Fruit fly (Drosophila melanogaster) whole organism, embryonic: ENCODE measurements around the gene Blos4.

Experiments
- Bgb ChIP-seq: fragments of 200-800 bp; sonication (Bioruptor generic); IDR thresholded peaks from 2 replicates; pipeline ENCODE4 v1.3.6; 2022; ENCODE audit warnings: missing biosample characterization, missing genetic modification characterization; ENCODE audit not compliant: partially characterized antibody
- CG10431 ChIP-seq: fragments of 200-800 bp; sonication (Bioruptor generic); optimal IDR thresholded peaks from 3 replicates; lab custom pipeline; 2018; ENCODE audit warnings: missing biosample characterization, mild to moderate bottlenecking, missing genetic modification characterization
- CG11085 ChIP-seq: fragments of 200-800 bp; sonication (Bioruptor generic); IDR thresholded peaks from 2 replicates; pipeline ENCODE4 v1.3.6; 2022; ENCODE audit warnings: missing biosample characterization, missing genetic modification characterization
- CG11696 ChIP-seq: fragments of 200-800 bp; sonication (Bioruptor generic); IDR thresholded peaks from 2 replicates; pipeline ENCODE4 v1.3.6; 2022; ENCODE audit warnings: missing biosample characterization, missing genetic modification characterization
- CG1832 ChIP-seq: fragments of 200-800 bp; sonication (Bioruptor generic); optimal IDR thresholded peaks from 2 replicates; lab custom pipeline; 2017; ENCODE audit warnings: missing biosample characterization, mild to moderate bottlenecking, missing genetic modification characterization, inconsistent platforms
- CG18476 ChIP-seq: fragments of 200-800 bp; sonication (Bioruptor generic); optimal IDR thresholded peaks from 2 replicates; lab custom pipeline; 2016; ENCODE audit warnings: missing biosample characterization, mild to moderate bottlenecking, missing genetic modification characterization
- CG2199 ChIP-seq: fragments of 200-800 bp; sonication (Bioruptor generic); IDR thresholded peaks from 3 replicates; pipeline ENCODE4 v1.3.6; 2022; ENCODE audit warnings: missing biosample characterization, missing genetic modification characterization
- CG2712 ChIP-seq: fragments of 200-800 bp; optimal IDR thresholded peaks from 3 replicates; lab custom pipeline; 2019; ENCODE audit warnings: missing biosample characterization, mild to moderate bottlenecking, missing genetic modification characterization, moderate library complexity
- CG30020 ChIP-seq: fragments of 200-800 bp; optimal IDR thresholded peaks from 2 replicates; lab custom pipeline; 2019; ENCODE audit warnings: missing biosample characterization, mild to moderate bottlenecking, missing genetic modification characterization, moderate library complexity
- CG31224 ChIP-seq: fragments of 200-800 bp; sonication (Bioruptor generic); IDR thresholded peaks from 2 replicates; pipeline ENCODE4 v1.3.6; 2022; ENCODE audit warnings: missing biosample characterization, missing genetic modification characterization
- CG32532 ChIP-seq: fragments of 200-800 bp; sonication (Bioruptor generic); IDR thresholded peaks from 2 replicates; pipeline ENCODE4 v1.3.6; 2022; ENCODE audit warnings: missing biosample characterization, missing genetic modification characterization
- CG33213 ChIP-seq: fragments of 200-800 bp; sonication (Bioruptor generic); optimal IDR thresholded peaks from 3 replicates; lab custom pipeline; 2016; ENCODE audit warnings: missing biosample characterization, missing genetic modification characterization
- CG4854 ChIP-seq: fragments of 200-800 bp; sonication (Bioruptor generic); optimal IDR thresholded peaks from 2 replicates; lab custom pipeline; 2016; ENCODE audit warnings: missing biosample characterization, missing genetic modification characterization, inconsistent platforms
- CG6272 ChIP-seq: fragments of 200-800 bp; sonication (Bioruptor generic); IDR thresholded peaks from 2 replicates; pipeline ENCODE4 v1.3.6; 2022; ENCODE audit warnings: missing biosample characterization, missing genetic modification characterization
- CG8290 ChIP-seq, 3 experiments: fragments of 200-800 bp; sonication (Bioruptor generic); optimal IDR thresholded peaks; 2 replicates each; lab custom pipeline; 2016 to 2019; ENCODE audit warnings: missing biosample characterization in 3 of 3, missing genetic modification characterization in 3 of 3, mild to moderate bottlenecking in 2 of 3, moderate library complexity in 1 of 3
- CG8388 ChIP-seq: fragments of 200-800 bp; sonication (Bioruptor generic); optimal IDR thresholded peaks from 2 replicates; lab custom pipeline; 2019; ENCODE audit warnings: missing biosample characterization, mild to moderate bottlenecking, missing genetic modification characterization, moderate library complexity
- CG8478 ChIP-seq: fragments of >200 bp; optimal IDR thresholded peaks from 2 replicates; lab custom pipeline; 2018
- CG9215 ChIP-seq: fragments of 200-800 bp; sonication (Bioruptor generic); IDR thresholded peaks from 2 replicates; pipeline ENCODE4 v1.3.6; 2022; ENCODE audit warnings: missing biosample characterization, missing genetic modification characterization
- CG9609 ChIP-seq: fragments of 200-800 bp; sonication (Bioruptor generic); optimal IDR thresholded peaks from 3 replicates; lab custom pipeline; 2016; ENCODE audit warnings: missing biosample characterization, missing genetic modification characterization
- CkIIα-i1 ChIP-seq: fragments of 200-800 bp; sonication (Bioruptor generic); IDR thresholded peaks from 2 replicates; pipeline ENCODE4 v1.3.6; 2022; ENCODE audit warnings: missing biosample characterization, missing genetic modification characterization
- CrebB ChIP-seq: fragments of 200-800 bp; sonication (Bioruptor generic); optimal IDR thresholded peaks from 3 replicates; lab custom pipeline; 2018; ENCODE audit warnings: missing biosample characterization, mild to moderate bottlenecking, missing genetic modification characterization
- D ChIP-seq, 2 experiments: fragments of 200-800 bp in 1 of 2; fragments of >200 bp in 1 of 2; sonication (Bioruptor generic) in 1 of 2; optimal IDR thresholded peaks; 2 replicates in 1 of 2; 3 replicates in 1 of 2; lab custom pipeline; 2017; ENCODE audit warnings: mild to moderate bottlenecking in 1 of 2, missing biosample characterization in 1 of 2, missing genetic modification characterization in 1 of 2, missing genetic modification reagents in 1 of 2
- Dad ChIP-seq: fragments of 200-800 bp; sonication (Bioruptor generic); optimal IDR thresholded peaks from 3 replicates; lab custom pipeline; 2016; ENCODE audit warnings: missing biosample characterization, missing genetic modification characterization
- Drgx ChIP-seq: fragments of 200-800 bp; sonication (Bioruptor generic); IDR thresholded peaks from 2 replicates; pipeline ENCODE4 v1.3.6; 2022; ENCODE audit warnings: missing biosample characterization, missing genetic modification characterization
- E2f2 ChIP-seq: fragments of 200-800 bp; sonication (Bioruptor generic); IDR thresholded peaks from 2 replicates; pipeline ENCODE4 v1.3.6; 2022; ENCODE audit warnings: missing biosample characterization, missing genetic modification characterization
- GATAe ChIP-seq: fragments of 200-800 bp; sonication (Bioruptor generic); conservative IDR thresholded peaks from 2 replicates; pipeline ENCODE4 v1.3.6; 2022; ENCODE audit warnings: missing biosample characterization, missing genetic modification characterization
- H15 ChIP-seq: fragments of 200-800 bp; sonication (Bioruptor generic); IDR thresholded peaks from 3 replicates; pipeline ENCODE4 v1.3.6; 2022; ENCODE audit warnings: missing biosample characterization, missing genetic modification characterization
- Hsf ChIP-seq: fragments of 200-800 bp; sonication (Bioruptor generic); optimal IDR thresholded peaks from 3 replicates; lab custom pipeline; 2016; ENCODE audit warnings: missing biosample characterization, missing genetic modification characterization
- NfI ChIP-seq: fragments of 200-800 bp; sonication (Bioruptor generic); optimal IDR thresholded peaks from 3 replicates; lab custom pipeline; 2018; ENCODE audit warnings: missing biosample characterization, mild to moderate bottlenecking, missing genetic modification characterization, moderate library complexity
- Sox100B ChIP-seq: fragments of 200-800 bp; sonication (Bioruptor generic); optimal IDR thresholded peaks from 3 replicates; lab custom pipeline; 2018; ENCODE audit warnings: missing biosample characterization, mild to moderate bottlenecking, missing genetic modification characterization
- Ssrp ChIP-seq: fragments of 200-800 bp; sonication (Bioruptor generic); optimal IDR thresholded peaks from 2 replicates; lab custom pipeline; 2018; ENCODE audit warnings: missing biosample characterization, mild to moderate bottlenecking, missing genetic modification characterization, moderate library complexity
- YL-1 ChIP-seq: fragments of 200-800 bp; sonication (Bioruptor generic); optimal IDR thresholded peaks from 3 replicates; lab custom pipeline; 2017; ENCODE audit warnings: missing biosample characterization, mild to moderate bottlenecking, missing genetic modification characterization
- crol ChIP-seq: fragments of 200-800 bp; sonication (Bioruptor generic); IDR thresholded peaks from 2 replicates; pipeline ENCODE4 v1.3.6; 2022; ENCODE audit warnings: missing biosample characterization, missing genetic modification characterization
- grau ChIP-seq: fragments of 200-800 bp; optimal IDR thresholded peaks from 3 replicates; lab custom pipeline; 2019; ENCODE audit warnings: missing biosample characterization, mild to moderate bottlenecking, missing genetic modification characterization, moderate library complexity
- jumu ChIP-seq: fragments of 200-800 bp; sonication (Bioruptor generic); optimal IDR thresholded peaks from 3 replicates; lab custom pipeline; 2016; ENCODE audit warnings: missing biosample characterization, missing genetic modification characterization
- ken ChIP-seq: fragments of 200-800 bp; sonication (Bioruptor generic); IDR thresholded peaks from 3 replicates; pipeline ENCODE4 v1.3.6; 2022; ENCODE audit warnings: missing biosample characterization, missing genetic modification characterization
- oc ChIP-seq: fragments of 200-800 bp; sonication (Bioruptor generic); optimal IDR thresholded peaks from 2 replicates; lab custom pipeline; 2018; ENCODE audit warnings: missing biosample characterization, mild to moderate bottlenecking, missing genetic modification characterization, moderate library complexity
- org-1 ChIP-seq: fragments of 200-800 bp; sonication (Bioruptor generic); optimal IDR thresholded peaks from 2 replicates; lab custom pipeline; 2017; ENCODE audit warnings: missing biosample characterization, missing genetic modification characterization
- p53 ChIP-seq: fragments of 200-800 bp; sonication (Bioruptor generic); optimal IDR thresholded peaks from 2 replicates; lab custom pipeline; 2016; ENCODE audit warnings: missing biosample characterization, missing genetic modification characterization
- pfk ChIP-seq: fragments of 200-800 bp; sonication (Bioruptor generic); optimal IDR thresholded peaks from 2 replicates; lab custom pipeline; 2018; ENCODE audit warnings: missing biosample characterization, mild to moderate bottlenecking, missing genetic modification characterization, moderate library complexity
- rib ChIP-seq: fragments of 200-800 bp; sonication (Bioruptor generic); IDR thresholded peaks from 2 replicates; pipeline ENCODE4 v1.3.6; 2022; ENCODE audit warnings: missing biosample characterization, missing genetic modification characterization
- scrt ChIP-seq: fragments of 200-800 bp; sonication (Bioruptor generic); optimal IDR thresholded peaks from 2 replicates; lab custom pipeline; 2018; ENCODE audit warnings: missing biosample characterization, mild to moderate bottlenecking, missing genetic modification characterization, moderate library complexity
- sens ChIP-seq: fragments of 200-800 bp; sonication (Bioruptor generic); peaks from one replicate; lab custom pipeline; 2016; ENCODE audit warnings: missing biosample characterization, missing genetic modification characterization
- sim ChIP-seq: fragments of 200-800 bp; sonication (Bioruptor generic); IDR thresholded peaks from 2 replicates; pipeline ENCODE4 v1.3.6; 2022; ENCODE audit warnings: missing biosample characterization, missing genetic modification characterization
- stc ChIP-seq: fragments of 200-800 bp; sonication (Bioruptor generic); IDR thresholded peaks from 2 replicates; pipeline ENCODE4 v1.3.6; 2022; ENCODE audit warnings: missing biosample characterization, missing genetic modification characterization
- tio ChIP-seq: fragments of 200-800 bp; sonication (Bioruptor generic); optimal IDR thresholded peaks from 2 replicates; lab custom pipeline; 2017; ENCODE audit warnings: missing biosample characterization, missing genetic modification characterization, inconsistent platforms
- vvl ChIP-seq: fragments of 200-800 bp; sonication (Bioruptor generic); IDR thresholded peaks from 2 replicates; pipeline ENCODE4 v1.3.6; 2022; ENCODE audit warnings: missing biosample characterization, missing genetic modification characterization

Gene Blos4

dm6 chr3L:10843685-10844084 is 35.2 kb upstream of the Blos4 start (continued):
- no peak for TF ChIP-seq CG4854 (GFP tag; lab: Kevin White, UChicago)
- TF ChIP-seq CG11696: no peak
- TF ChIP-seq CG6272 (GFP tag; lab: Robert Waterston, UW): no peak
- no peak for TF ChIP-seq GATAe (GFP tag; lab: Robert Waterston, UW)
- no peak for TF ChIP-seq CG8388 (GFP tag; lab: Kevin White, UChicago)
- TF ChIP-seq CG8290 (GFP tag; optimal IDR thresholded peaks at IDR 0.05; lab: Kevin White, UChicago): no peak
- no peak for TF ChIP-seq CG8290 (tag; optimal IDR thresholded peaks at IDR 0.05; lab: Kevin White, UChicago)
- TF ChIP-seq rib: 0 out of 2 replicates have a peak, but pooled peaks have one; percentile 29
- peak; percentile 60; the same call in 2 of the 3 replicates for TF ChIP-seq CG2199 (GFP tag; lab: Robert Waterston, UW)
- no peak for TF ChIP-seq Sox100B (GFP tag; lab: Kevin White, UChicago)
- TF ChIP-seq pfk (GFP tag; lab: Kevin White, UChicago): no peak
- TF ChIP-seq CG8478: no peak

- no peak for TF ChIP-seq CG1832
- peak; percentile 45 for TF ChIP-seq org-1
- TF ChIP-seq CG11085 (GFP tag; lab: Robert Waterston, UW): no peak
- peak; percentile 67 for TF ChIP-seq Ssrp (tag; lab: Kevin White, UChicago)
- no peak for TF ChIP-seq p53
- no peak for TF ChIP-seq sim (GFP tag; lab: Robert Waterston, UW)
- no peak for TF ChIP-seq stc (GFP tag; lab: Robert Waterston, UW)
- TF ChIP-seq CG18476: no peak
- peak; percentile 47 for TF ChIP-seq jumu
- TF ChIP-seq CG9215 (GFP tag; lab: Robert Waterston, UW): no peak
- no peak for TF ChIP-seq rib
- TF ChIP-seq vvl (GFP tag; lab: Robert Waterston, UW): no peak
- no peak for TF ChIP-seq CG11696
- no peak for TF ChIP-seq Bgb (GFP tag; lab: Robert Waterston, UW)
- peak; percentile 58 for TF ChIP-seq tio (GFP tag; lab: Kevin White, UChicago)
- no peak for TF ChIP-seq YL-1 (GFP tag; lab: Kevin White, UChicago)
- no peak for TF ChIP-seq CG30020 (tag; lab: Kevin White, UChicago)
- TF ChIP-seq CrebB: no peak
- TF ChIP-seq CG8478: no peak
- peak; percentile 80 for TF ChIP-seq CG2712
- no peak for TF ChIP-seq Drgx (GFP tag; lab: Robert Waterston, UW)
- no peak for TF ChIP-seq CG32532 (GFP tag; lab: Robert Waterston, UW)
- TF ChIP-seq NfI (GFP tag; lab: Kevin White, UChicago): no peak
- TF ChIP-seq D (optimal IDR thresholded peaks at IDR 0.05; lab: Kevin White, UChicago): no peak
- peak; percentile 62 for TF ChIP-seq D (GFP tag; optimal IDR thresholded peaks at IDR 0.05; lab: Kevin White, UChicago)
- TF ChIP-seq CG9609: peak; percentile 10
- TF ChIP-seq Dad (GFP tag; lab: Kevin White, UChicago): no peak
- TF ChIP-seq ken (GFP tag; lab: Robert Waterston, UW): peak; percentile 22; the same call in 1 of the 3 replicates
- no peak for TF ChIP-seq CkIIα-i1 (GFP tag; lab: Robert Waterston, UW)
- peak; percentile 39 for TF ChIP-seq Hsf
- peak; percentile 88 for TF ChIP-seq CG31224 (GFP tag; lab: Robert Waterston, UW)
- peak; percentile 56 for TF ChIP-seq grau
- TF ChIP-seq H15 (GFP tag; lab: Robert Waterston, UW): no peak
- TF ChIP-seq scrt: no peak
- TF ChIP-seq GATAe (GFP tag; lab: Robert Waterston, UW): no peak
- peak; percentile 23; the same call in 1 of the 2 replicates for TF ChIP-seq crol
- TF ChIP-seq CG33213 (GFP tag; lab: Kevin White, UChicago): no peak
- TF ChIP-seq E2f2 (GFP tag; lab: Robert Waterston, UW): no peak
- TF ChIP-seq CG10431 (GFP tag; lab: Kevin White, UChicago): no peak
- peak; percentile 95 for TF ChIP-seq sens (GFP tag; lab: Kevin White, UChicago)
- peak; percentile 17 for TF ChIP-seq oc
Observed at dm6 chr3L:10844548-10845530, 34.0 kb upstream of the Blos4 start.
